Worm (Caenorhabditis elegans): ENCODE results near the gene T15H9.4.
A peak's percentile ranks its signal among the peaks of the same experiment; 100 is the strongest.

T15H9.4 gene

DNA sequence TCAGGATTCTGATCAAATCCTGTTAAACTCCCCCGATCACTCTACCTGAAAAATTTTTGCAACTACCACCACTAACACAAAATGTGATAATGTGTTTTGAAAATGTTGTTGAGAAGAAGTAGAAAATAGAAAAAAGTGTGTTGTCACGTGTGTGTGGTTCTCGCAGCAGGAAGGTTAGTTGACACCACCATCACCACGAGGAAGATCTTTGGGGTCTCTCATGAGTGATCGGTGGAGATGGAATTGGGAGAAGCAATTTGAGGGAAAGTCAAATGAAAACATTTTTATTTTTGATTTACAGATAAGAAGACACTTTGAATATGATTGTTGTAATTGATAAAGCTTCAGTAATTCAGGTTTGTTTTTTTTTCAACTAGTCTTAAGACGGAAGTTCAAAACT lies 10.0 kb upstream of the T15H9.4 start (continued):
- no peak for TF ChIP-seq Y48G9A.11 (GFP tag; IDR thresholded peaks at IDR 0.05)

DNA sequence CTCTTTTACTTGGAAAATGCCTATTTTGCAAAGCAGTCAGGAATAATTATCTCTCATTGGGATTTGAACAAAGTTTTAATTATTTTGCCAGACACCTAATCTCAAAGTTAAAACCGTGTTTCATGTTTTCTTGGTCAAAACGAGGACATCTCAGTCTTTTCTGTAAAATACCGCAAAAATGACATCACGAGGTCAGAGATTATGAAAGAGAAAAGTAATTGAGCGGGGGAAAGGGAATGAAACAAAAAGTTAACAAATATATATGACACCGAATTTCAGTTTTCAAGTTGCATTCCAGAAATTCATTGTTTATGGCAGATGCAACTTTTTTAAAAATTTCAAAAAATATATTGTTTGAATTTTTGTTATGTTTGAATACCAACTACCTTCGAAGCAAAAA lies 9.1 kb upstream of the T15H9.4 start:
- peak; percentile 46 for TF ChIP-seq dve-1 (tag; optimal IDR thresholded peaks at IDR 0.05; ENCODE audit: insufficient read depth)
- TF ChIP-seq lin-1 (GFP tag; IDR thresholded peaks at IDR 0.05), result no peak
- peak; percentile 4 for TF ChIP-seq mep-1 (tag; optimal IDR thresholded peaks at IDR 0.05)
- TF ChIP-seq ceh-62 (tag; optimal IDR thresholded peaks at IDR 0.05), result no peak
- TF ChIP-seq php-3 (GFP tag; IDR thresholded peaks at IDR 0.05), result no peak
- peak; percentile 89 for TF ChIP-seq aha-1 (tag)

DNA sequence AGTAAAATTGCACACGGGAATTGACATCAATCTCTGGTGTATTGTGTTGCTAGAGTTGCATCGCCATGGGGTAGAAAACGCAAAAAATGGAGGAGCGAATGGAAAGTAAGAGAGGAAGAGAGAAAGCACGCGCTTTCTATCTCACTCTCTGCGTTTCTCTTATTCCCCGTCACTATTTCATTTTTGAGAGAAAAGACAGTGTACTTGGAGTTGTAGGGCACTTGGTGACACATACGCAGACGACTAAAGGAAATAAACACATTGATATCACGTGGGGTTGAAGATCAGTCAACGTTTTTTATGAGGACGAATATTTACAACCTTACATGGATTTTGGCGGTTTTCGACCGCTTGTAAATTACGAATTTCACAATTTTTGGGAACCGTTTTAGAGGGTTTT lies 8.3 kb upstream of the T15H9.4 start:
- TF ChIP-seq nhr-102 (tag; optimal IDR thresholded peaks at IDR 0.05), result peak; percentile 89
- TF ChIP-seq aly-2 (tag; optimal IDR thresholded peaks at IDR 0.05), result no peak
- TF ChIP-seq ztf-11 (tag; optimal IDR thresholded peaks at IDR 0.05), result no peak
- no peak for TF ChIP-seq egl-27 (tag; optimal IDR thresholded peaks at IDR 0.05)
- TF ChIP-seq vab-7 (GFP tag; IDR thresholded peaks at IDR 0.05), result no peak
- peak; percentile 78 for TF ChIP-seq jun-1 (tag; optimal IDR thresholded peaks at IDR 0.05)
- TF ChIP-seq attf-4 (tag; optimal IDR thresholded peaks at IDR 0.05), result no peak
- TF ChIP-seq lin-38 (GFP tag; IDR thresholded peaks at IDR 0.05), result no peak; the same call in 1 of the 2 replicates
- TF ChIP-seq aha-1 (tag), result peak; percentile 98
- no peak for TF ChIP-seq ceh-32 (tag; optimal IDR thresholded peaks at IDR 0.05; ENCODE audit: poor library complexity)
- TF ChIP-seq dmd-9 (GFP tag; IDR thresholded peaks at IDR 0.05), result no peak
- TF ChIP-seq nhr-6 (tag; optimal IDR thresholded peaks at IDR 0.05), result peak; percentile 98
- no peak for TF ChIP-seq egl-43 (GFP tag; IDR thresholded peaks at IDR 0.05)
- TF ChIP-seq lin-1 (GFP tag; IDR thresholded peaks at IDR 0.05), result peak; percentile 53; the same call in 1 of the 2 replicates
- TF ChIP-seq lir-3 (tag; optimal IDR thresholded peaks at IDR 0.05), result no peak
- peak; percentile 76; the same call in 1 of the 2 replicates for TF ChIP-seq nhr-42 (GFP tag; IDR thresholded peaks at IDR 0.05)
- no peak for TF ChIP-seq ZK546.5 (tag; optimal IDR thresholded peaks at IDR 0.05)
- TF ChIP-seq F10B5.3 (tag; optimal IDR thresholded peaks at IDR 0.05), result no peak
- TF ChIP-seq set-16 (GFP tag; IDR thresholded peaks at IDR 0.05), result no peak
- no peak for TF ChIP-seq dmd-8 (GFP tag; IDR thresholded peaks at IDR 0.05)
- no peak for TF ChIP-seq nhr-41 (GFP tag; IDR thresholded peaks at IDR 0.05)
- 0 out of 2 replicates have a peak, but pooled peaks have one; percentile 50 for TF ChIP-seq zfp-3 (GFP tag; conservative IDR thresholded peaks at IDR 0.05)
- peak; percentile 72 to 82 for TF ChIP-seq daf-16 (GFP tag; optimal IDR thresholded peaks at IDR 0.05)
- peak; percentile 98 for TF ChIP-seq daf-16 (tag; optimal IDR thresholded peaks at IDR 0.05)
- peak; percentile 99 for TF ChIP-seq hlh-30 (tag; optimal IDR thresholded peaks at IDR 0.05; ENCODE audit: insufficient read depth)
- peak; percentile 96 for TF ChIP-seq mep-1 (tag; optimal IDR thresholded peaks at IDR 0.05)
- peak; percentile 69; the same call in 1 of the 2 replicates for TF ChIP-seq arid-1 (GFP tag; conservative IDR thresholded peaks at IDR 0.05)
- peak; percentile 94 for TF ChIP-seq nhr-10 (tag; optimal IDR thresholded peaks at IDR 0.05)
- TF ChIP-seq lin-13 (GFP tag; optimal IDR thresholded peaks at IDR 0.05), result peak; percentile 78
- TF ChIP-seq ceh-82 (tag; optimal IDR thresholded peaks at IDR 0.05), result no peak
- no peak for TF ChIP-seq ceh-44 (GFP tag; IDR thresholded peaks at IDR 0.05)
- TF ChIP-seq duxl-1 (tag; optimal IDR thresholded peaks at IDR 0.05; ENCODE audit: poor library complexity), result peak; percentile 53
- TF ChIP-seq Y48G9A.11 (GFP tag; IDR thresholded peaks at IDR 0.05), result no peak
- no peak for TF ChIP-seq spr-3 (GFP tag; optimal IDR thresholded peaks at IDR 0.05)
- TF ChIP-seq dpl-1 (GFP tag; optimal IDR thresholded peaks at IDR 0.05), result peak; percentile 70
- no peak for TF ChIP-seq daf-19 (GFP tag; conservative IDR thresholded peaks at IDR 0.05)
- TF ChIP-seq ceh-20 (GFP tag; IDR thresholded peaks at IDR 0.05), result peak; percentile 85
- no peak for TF ChIP-seq lim-7 (GFP tag; IDR thresholded peaks at IDR 0.05)
- peak; percentile 62 for TF ChIP-seq nhr-25 (tag; optimal IDR thresholded peaks at IDR 0.05; ENCODE audit: borderline replicate concordance, insufficient read depth)
- peak; percentile 99 for TF ChIP-seq hlh-11 (tag; optimal IDR thresholded peaks at IDR 0.05)
- peak; percentile 78 for TF ChIP-seq mes-2 (tag; optimal IDR thresholded peaks at IDR 0.05; ENCODE audit: poor library complexity, severe bottlenecking)
- no peak for TF ChIP-seq daf-8 (GFP tag; IDR thresholded peaks at IDR 0.05)
- no peak for TF ChIP-seq unc-39 (tag; optimal IDR thresholded peaks at IDR 0.05)
- TF ChIP-seq mxl-2 (GFP tag; conservative IDR thresholded peaks at IDR 0.05), result peak; percentile 68

Measured in whole organism, L4 larva.